Worm (Caenorhabditis elegans) whole organism, mixed stage, embryonic: ENCODE results near the gene eral-1.

ENCODE experiments used
- M03D4.4 ChIP-seq: sonication (generic microtip); optimal IDR thresholded peaks from 2 replicates; lab custom pipeline; 2017; ENCODE audit warnings: mild to moderate bottlenecking, missing genetic modification characterization, missing compliant biosample characterization
- bed-3 ChIP-seq: fragments of 200-800 bp; sonication (Bioruptor generic); optimal IDR thresholded peaks from 3 replicates; lab custom pipeline; 2018; ENCODE audit warnings: mild to moderate bottlenecking, missing genetic modification characterization, moderate library complexity, missing compliant biosample characterization
- blmp-1 ChIP-seq: fragments of 150-350 bp; optimal IDR thresholded peaks from 2 replicates; lab custom pipeline; 2014; ENCODE audit warnings: missing biosample characterization, missing genetic modification characterization
- ceh-39 ChIP-seq: fragments of 150-350 bp; optimal IDR thresholded peaks from 2 replicates; lab custom pipeline; 2014; ENCODE audit warnings: missing biosample characterization, missing genetic modification characterization
- ceh-43 ChIP-seq: fragments of 200-800 bp; sonication (Bioruptor generic); optimal IDR thresholded peaks from 2 replicates; lab custom pipeline; 2018; ENCODE audit warnings: mild to moderate bottlenecking, missing genetic modification characterization, moderate library complexity, missing compliant biosample characterization
- ces-1 ChIP-seq: fragments of 150-350 bp; optimal IDR thresholded peaks from 2 replicates; lab custom pipeline; 2014; ENCODE audit warnings: missing biosample characterization, missing genetic modification reagents, missing genetic modification characterization
- cnd-1 ChIP-seq: fragments of 200-800 bp; sonication (Bioruptor generic); optimal IDR thresholded peaks from 2 replicates; lab custom pipeline; 2018; ENCODE audit warnings: mild to moderate bottlenecking, missing genetic modification characterization, missing compliant biosample characterization
- drap-1 ChIP-seq: fragments of 200-800 bp; sonication (Bioruptor generic); optimal IDR thresholded peaks from 3 replicates; lab custom pipeline; 2018; ENCODE audit warnings: mild to moderate bottlenecking, missing genetic modification characterization, missing compliant biosample characterization
- elt-1 ChIP-seq: sonication (generic microtip); optimal IDR thresholded peaks from 2 replicates; lab custom pipeline; 2017; ENCODE audit warnings: missing genetic modification characterization, mild to moderate bottlenecking, missing compliant biosample characterization, antibody characterized with exemption, moderate library complexity, borderline replicate concordance; ENCODE audit not compliant: insufficient read depth
- elt-3 ChIP-seq: fragments of 150-350 bp; optimal IDR thresholded peaks from 2 replicates; lab custom pipeline; 2014; ENCODE audit warnings: missing biosample characterization, missing genetic modification characterization
- flh-1 ChIP-seq: fragments of 200-800 bp; sonication (Bioruptor generic); optimal IDR thresholded peaks from 2 replicates; lab custom pipeline; 2018; ENCODE audit warnings: mild to moderate bottlenecking, missing genetic modification characterization, moderate library complexity, missing compliant biosample characterization
- hlh-1 ChIP-seq: fragments of 150-350 bp; optimal IDR thresholded peaks from 2 replicates; lab custom pipeline; 2014; ENCODE audit warnings: missing biosample characterization, missing genetic modification reagents, missing genetic modification characterization
- lin-13 ChIP-seq: fragments of 150-350 bp; optimal IDR thresholded peaks from 2 replicates; lab custom pipeline; 2014; ENCODE audit warnings: missing biosample characterization, missing genetic modification characterization
- lsy-2 ChIP-seq: fragments of 150-350 bp; optimal IDR thresholded peaks from 2 replicates; lab custom pipeline; 2014; ENCODE audit warnings: missing biosample characterization, missing genetic modification characterization
- mab-5 ChIP-seq: fragments of 150-350 bp; optimal IDR thresholded peaks from 2 replicates; lab custom pipeline; 2014; ENCODE audit warnings: missing biosample characterization, missing genetic modification characterization
- mep-1 ChIP-seq: fragments of 150-350 bp; optimal IDR thresholded peaks from 2 replicates; lab custom pipeline; 2017; ENCODE audit warnings: missing biosample characterization, missing genetic modification reagents, missing genetic modification characterization, inconsistent platforms
- mls-2 ChIP-seq: sonication (generic microtip); optimal IDR thresholded peaks from 2 replicates; lab custom pipeline; 2016; ENCODE audit warnings: mild to moderate bottlenecking, missing genetic modification characterization, moderate library complexity, missing compliant biosample characterization
- nhr-2 ChIP-seq: fragments of 150-350 bp; optimal IDR thresholded peaks from 2 replicates; lab custom pipeline; 2014; ENCODE audit warnings: missing biosample characterization, missing genetic modification characterization
- nhr-237 ChIP-seq: fragments of 150-350 bp; optimal IDR thresholded peaks from 2 replicates; lab custom pipeline; 2014; ENCODE audit warnings: missing biosample characterization, missing genetic modification characterization
- nhr-28 ChIP-seq: fragments of 150-350 bp; optimal IDR thresholded peaks from 2 replicates; lab custom pipeline; 2014; ENCODE audit warnings: missing biosample characterization, missing genetic modification characterization
- nhr-76 ChIP-seq: sonication (generic microtip); optimal IDR thresholded peaks from 2 replicates; lab custom pipeline; 2017; ENCODE audit warnings: missing biosample characterization, missing genetic modification characterization
- sem-2 ChIP-seq: fragments of 200-800 bp; sonication (Bioruptor generic); optimal IDR thresholded peaks from 2 replicates; lab custom pipeline; 2018; ENCODE audit warnings: mild to moderate bottlenecking, missing genetic modification characterization, missing compliant biosample characterization
- snpc-4 ChIP-seq: fragments of 150-350 bp; optimal IDR thresholded peaks from 2 replicates; lab custom pipeline; 2014; ENCODE audit warnings: missing biosample characterization, missing genetic modification characterization
- sptf-1 ChIP-seq: sonication (generic microtip); optimal IDR thresholded peaks from 2 replicates; lab custom pipeline; 2017; ENCODE audit warnings: mild to moderate bottlenecking, missing genetic modification characterization, moderate library complexity, missing compliant biosample characterization
- unc-120 ChIP-seq: sonication (generic microtip); optimal IDR thresholded peaks from 2 replicates; lab custom pipeline; 2017; ENCODE audit warnings: missing genetic modification characterization, missing compliant biosample characterization; ENCODE audit not compliant: poor library complexity, severe bottlenecking
- unc-39 ChIP-seq: fragments of 150-350 bp; optimal IDR thresholded peaks from 2 replicates; lab custom pipeline; 2014; ENCODE audit warnings: missing biosample characterization, missing genetic modification characterization
- unc-62 ChIP-seq: fragments of 150-350 bp; optimal IDR thresholded peaks from 2 replicates; lab custom pipeline; 2014; ENCODE audit warnings: missing biosample characterization, missing genetic modification reagents, missing genetic modification characterization
- zip-8 ChIP-seq: fragments of 150-350 bp; optimal IDR thresholded peaks from 2 replicates; lab custom pipeline; 2014; ENCODE audit warnings: missing biosample characterization, missing genetic modification characterization
- ztf-11 ChIP-seq: fragments of 150-350 bp; optimal IDR thresholded peaks from 2 replicates; lab custom pipeline; 2014; ENCODE audit warnings: missing biosample characterization, missing genetic modification characterization

Gene eral-1

ce11 chrII:9603419-9603818 is 13.9 kb upstream of the eral-1 start (continued):
- TF ChIP-seq ztf-11 (tag; lab: Kevin White, UChicago) = no peak

ce11 chrII:9602566-9602965 is 13.0 kb upstream of the eral-1 start:
- no peak for TF ChIP-seq flh-1 (GFP tag; lab: Kevin White, UChicago)
- TF ChIP-seq drap-1 (GFP tag; lab: Kevin White, UChicago) = no peak

ce11 chrII:9601679-9602078 is 12.1 kb upstream of the eral-1 start:
- TF ChIP-seq nhr-2 (tag; lab: Kevin White, UChicago) = no peak
- no peak for TF ChIP-seq lsy-2
- no peak for TF ChIP-seq nhr-237 (tag; lab: Kevin White, UChicago)
- no peak for TF ChIP-seq mls-2 (tag; lab: Kevin White, UChicago)
- TF ChIP-seq blmp-1 = no peak
- no peak for TF ChIP-seq hlh-1 (tag; lab: Kevin White, UChicago)
- no peak for TF ChIP-seq snpc-4
- no peak for TF ChIP-seq unc-62
- TF ChIP-seq M03D4.4 (tag; lab: Kevin White, UChicago) = no peak
- TF ChIP-seq sem-2 (GFP tag; lab: Kevin White, UChicago) = no peak
- TF ChIP-seq ceh-43 = no peak
- TF ChIP-seq elt-3 (tag; lab: Kevin White, UChicago) = no peak
- TF ChIP-seq unc-120 = no peak
- TF ChIP-seq sptf-1 (tag; lab: Kevin White, UChicago) = no peak

- TF ChIP-seq unc-120 (peak; percentile 5), unc-62 (no peak)
Observed at ce11 chrII:9601069-9601468, 11.5 kb upstream of the eral-1 start.

- no peak for TF ChIP-seq ces-1 (GFP tag; lab: Kevin White, UChicago)
Observed at ce11 chrII:9600022-9600722, 10.6 kb upstream of the eral-1 start.

- TF ChIP-seq cnd-1 (tag; lab: Kevin White, UChicago) (no peak), mab-5 (tag; lab: Kevin White, UChicago) (no peak), lin-13 (tag; lab: Kevin White, UChicago) (no peak), snpc-4 (no peak), nhr-28 (no peak), elt-1 (no peak), ceh-39 (tag; lab: Kevin White, UChicago) (no peak), bed-3 (GFP tag; lab: Kevin White, UChicago) (no peak), nhr-2 (tag; lab: Kevin White, UChicago) (no peak), sptf-1 (tag; lab: Kevin White, UChicago) (no peak), blmp-1 (no peak), ztf-11 (tag; lab: Kevin White, UChicago) (no peak)
- TF ChIP-seq, all 35 proteins: peak for 0
Observed at ce11 chrII:9597516-9598047, 8.0 kb upstream of the eral-1 start, which contains the start of gene mrpl-53. TSS of gene mrpl-53 (plus strand) at chrII:9597622.

- no peak for TF ChIP-seq mep-1 (tag; lab: Kevin White, UChicago)
- no peak for TF ChIP-seq unc-39
- TF ChIP-seq nhr-76 (tag; lab: Kevin White, UChicago) = no peak
- no peak for TF ChIP-seq nhr-28
- TF ChIP-seq zip-8 (tag; lab: Kevin White, UChicago) = no peak
- TF ChIP-seq, all 35 proteins: peak for 0
Observed at ce11 chrII:9596401-9596800, 6.8 kb upstream of the eral-1 start, which contains the start of gene E02H1.6. TSS of gene E02H1.6 (plus strand) at chrII:9596701.
